Worm (Caenorhabditis elegans) whole organism, L2 larva: ENCODE results near the gene fbxa-69.

Experiments
- aly-2 ChIP-seq: fragments of 150-350 bp; optimal IDR thresholded peaks from 2 replicates; lab custom pipeline; 2014; ENCODE audit warnings: missing biosample characterization, missing genetic modification characterization
- lin-39 ChIP-seq: fragments of 150-350 bp; optimal IDR thresholded peaks from 2 replicates; lab custom pipeline; 2014; ENCODE audit warnings: missing biosample characterization, missing genetic modification reagents, missing genetic modification characterization
- mdl-1 ChIP-seq, 2 experiments: fragments of 150-350 bp in 1 of 2; sonication (generic microtip) in 1 of 2; optimal IDR thresholded peaks; 2 replicates each; lab custom pipeline; 2017; ENCODE audit warnings: missing biosample characterization in 2 of 2, missing genetic modification characterization in 2 of 2
- nhr-12 ChIP-seq: fragments of 150-350 bp; optimal IDR thresholded peaks from 2 replicates; lab custom pipeline; 2014; ENCODE audit warnings: missing biosample characterization, missing genetic modification characterization
- nhr-237 ChIP-seq: fragments of 150-350 bp; optimal IDR thresholded peaks from 2 replicates; lab custom pipeline; 2014; ENCODE audit warnings: missing biosample characterization, missing genetic modification characterization

DNA sequence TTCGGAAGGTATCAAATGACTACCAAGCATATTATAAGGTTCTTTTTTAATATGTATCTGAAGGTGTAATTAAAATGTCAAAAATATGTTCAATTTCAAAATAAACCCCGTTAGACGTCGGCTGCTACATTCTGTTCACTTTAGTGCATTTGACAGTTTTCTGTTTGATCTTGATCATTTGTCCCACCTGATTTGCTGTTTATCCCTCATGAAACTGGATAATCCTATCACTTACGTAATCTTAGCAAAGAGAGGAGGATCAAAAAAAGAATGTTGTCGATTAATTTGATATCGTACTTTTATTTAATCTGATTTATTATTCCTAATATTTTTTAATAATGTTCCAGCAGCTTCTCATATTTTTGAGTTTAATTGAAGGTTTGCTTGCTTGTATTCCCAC is 5.3 kb downstream of the fbxa-69 start, which contains the start of gene F54B8.1:
- TF ChIP-seq aly-2 (tag; lab: Kevin White, UChicago): no peak
- no peak for TF ChIP-seq mdl-1 (tag; optimal IDR thresholded peaks at IDR 0.05; lab: Kevin White, UChicago)
- TF ChIP-seq lin-39 (tag; lab: Kevin White, UChicago): no peak
- TF ChIP-seq nhr-237 (tag; lab: Kevin White, UChicago): no peak
- TF ChIP-seq nhr-12 (tag; lab: Kevin White, UChicago): no peak
